Fruit fly (Drosophila melanogaster) whole organism, pupa: ENCODE measurements around the gene Arp3.

ENCODE experiments used
- CG12605 ChIP-seq: fragments of 200-800 bp; sonication (Bioruptor generic); IDR thresholded peaks from 2 replicates; pipeline ENCODE4 v1.3.6; 2022; ENCODE audit warnings: missing biosample characterization, missing genetic modification characterization
- CG14655 ChIP-seq: fragments of 200-800 bp; sonication (Bioruptor generic); optimal IDR thresholded peaks from 3 replicates; lab custom pipeline; 2017; ENCODE audit warnings: mild to moderate bottlenecking, missing biosample characterization, missing genetic modification reagents, missing genetic modification characterization
- CG34367 ChIP-seq: fragments of 200-800 bp; sonication (Bioruptor generic); optimal IDR thresholded peaks from 2 replicates; lab custom pipeline; 2018; ENCODE audit warnings: missing biosample characterization, mild to moderate bottlenecking, missing genetic modification characterization
- D1 ChIP-seq: fragments of 200-800 bp; sonication (Bioruptor generic); optimal IDR thresholded peaks from 2 replicates; lab custom pipeline; 2018; ENCODE audit warnings: missing biosample characterization, mild to moderate bottlenecking, missing genetic modification characterization, moderate library complexity
- EcR ChIP-seq: fragments of 200-800 bp; sonication (Bioruptor generic); optimal IDR thresholded peaks from 3 replicates; lab custom pipeline; 2019; ENCODE audit warnings: missing biosample characterization, missing genetic modification characterization, mild to moderate bottlenecking, moderate library complexity, missing genetic modification reagents
- Ets98B ChIP-seq: fragments of 200-800 bp; sonication (Bioruptor generic); IDR thresholded peaks from 2 replicates; pipeline ENCODE4 v1.3.6; 2022; ENCODE audit warnings: missing biosample characterization, missing genetic modification characterization
- Pif1B ChIP-seq: fragments of 200-800 bp; sonication (Bioruptor generic); optimal IDR thresholded peaks from 3 replicates; lab custom pipeline; 2016; ENCODE audit warnings: missing biosample characterization, missing genetic modification characterization
- fd96Ca ChIP-seq: fragments of 200-800 bp; sonication (Bioruptor generic); IDR thresholded peaks from 3 replicates; pipeline ENCODE4 v1.3.6; 2022; ENCODE audit warnings: missing biosample characterization, missing genetic modification characterization
- gl ChIP-seq: fragments of 200-800 bp; sonication (Bioruptor generic); optimal IDR thresholded peaks from 2 replicates; lab custom pipeline; 2018; ENCODE audit warnings: missing biosample characterization, mild to moderate bottlenecking, missing genetic modification characterization

DNA sequence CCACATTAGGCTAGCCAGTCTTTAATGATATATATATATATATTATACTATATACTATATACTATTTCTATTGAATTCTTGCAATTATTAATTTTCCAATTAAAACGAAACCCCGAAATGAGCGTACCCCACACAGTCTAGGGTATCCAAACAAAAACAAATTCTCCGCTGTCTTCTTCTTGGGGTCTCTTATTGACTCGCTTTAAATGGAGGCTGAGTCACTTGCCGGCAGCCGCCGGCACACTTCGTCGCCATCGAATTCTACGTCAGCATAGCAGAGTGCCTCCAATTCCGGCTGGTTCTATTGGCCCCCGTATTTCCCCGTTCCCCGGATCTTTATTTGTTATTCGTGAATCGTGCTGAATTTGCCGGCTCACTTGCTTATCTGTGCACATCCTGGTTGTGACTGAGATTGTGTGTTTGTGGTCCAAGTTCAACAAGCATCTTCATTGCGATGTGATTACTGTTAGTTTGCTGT lies 21.0 kb downstream of the Arp3 start:
- TF ChIP-seq fd96Ca (GFP tag; lab: Robert Waterston, UW) (no peak), EcR (GFP tag; lab: Kevin White, UChicago) (no peak), CG14655 (GFP tag; lab: Kevin White, UChicago) (no peak), gl (tag; lab: Kevin White, UChicago) (no peak), CG34367 (tag; lab: Kevin White, UChicago) (no peak), Ets98B (no peak), CG12605 (GFP tag; lab: Robert Waterston, UW) (no peak), Pif1B (no peak), D1 (tag; lab: Kevin White, UChicago) (no peak)
